Worm (Caenorhabditis elegans) whole organism, L4 larva: Measurements from ENCODE around the gene K02E7.11.

Experiments
- F10B5.3 ChIP-seq: sonication (generic microtip); optimal IDR thresholded peaks from 2 replicates; lab custom pipeline; 2016; ENCODE audit warnings: mild to moderate bottlenecking, missing genetic modification characterization, missing compliant biosample characterization
- F44E2.7 ChIP-seq: fragments of 200-800 bp; sonication (Bioruptor generic); IDR thresholded peaks from 2 replicates; pipeline ENCODE4 v2.1.2; 2022; ENCODE audit warnings: missing genetic modification characterization, missing compliant biosample characterization
- R02D3.7 ChIP-seq: fragments of 150-350 bp; sonication (generic microtip); optimal IDR thresholded peaks from 3 replicates; lab custom pipeline; 2014; ENCODE audit warnings: missing biosample characterization, missing genetic modification characterization
- T20F7.1 ChIP-seq: fragments of 200-800 bp; sonication (Bioruptor generic); optimal IDR thresholded peaks from 2 replicates; lab custom pipeline; 2018; ENCODE audit warnings: mild to moderate bottlenecking, missing genetic modification characterization, missing compliant biosample characterization
- T26A8.4 ChIP-seq: fragments of 200-800 bp; sonication (Bioruptor generic); IDR thresholded peaks from 2 replicates; pipeline ENCODE4 v1.3.6; 2022; ENCODE audit warnings: missing genetic modification characterization, missing compliant biosample characterization
- Y105C5A.15 ChIP-seq: fragments of 200-800 bp; sonication (Bioruptor generic); IDR thresholded peaks from 2 replicates; pipeline ENCODE4 v1.3.6; 2022; ENCODE audit warnings: missing genetic modification characterization, missing compliant biosample characterization
- Y5F2A.4 ChIP-seq: fragments of 200-800 bp; sonication (Bioruptor generic); optimal IDR thresholded peaks from 2 replicates; lab custom pipeline; 2018; ENCODE audit warnings: mild to moderate bottlenecking, missing genetic modification characterization, missing compliant biosample characterization
- ZK337.2 ChIP-seq: fragments of 200-800 bp; sonication (Bioruptor generic); IDR thresholded peaks from 2 replicates; pipeline ENCODE4 v1.3.6; 2022; ENCODE audit warnings: missing genetic modification reagents, missing genetic modification characterization, missing compliant biosample characterization
- aha-1 ChIP-seq: fragments of 150-350 bp; peaks from one replicate; lab custom pipeline; 2014; ENCODE audit warnings: missing biosample characterization, missing genetic modification characterization
- aly-2 ChIP-seq: sonication (generic microtip); optimal IDR thresholded peaks from 2 replicates; lab custom pipeline; 2018; ENCODE audit warnings: missing biosample characterization, missing genetic modification characterization
- arid-1 ChIP-seq: fragments of 200-800 bp; sonication (Bioruptor generic); conservative IDR thresholded peaks from 2 replicates; pipeline ENCODE4 v1.3.6; 2022; ENCODE audit warnings: missing genetic modification reagents, missing genetic modification characterization, missing compliant biosample characterization
- attf-4 ChIP-seq: sonication (generic microtip); optimal IDR thresholded peaks from 3 replicates; lab custom pipeline; 2017; ENCODE audit warnings: missing biosample characterization, missing genetic modification characterization
- ceh-20 ChIP-seq: fragments of 200-800 bp; sonication (Bioruptor generic); IDR thresholded peaks from 2 replicates; pipeline ENCODE4 v1.3.6; 2022; ENCODE audit warnings: missing genetic modification reagents, missing genetic modification characterization, missing compliant biosample characterization
- ceh-44 ChIP-seq: fragments of 200-800 bp; sonication (Bioruptor generic); IDR thresholded peaks from 2 replicates; pipeline ENCODE4 v1.3.6; 2022; ENCODE audit warnings: missing genetic modification reagents, missing genetic modification characterization, missing compliant biosample characterization
- ceh-82 ChIP-seq: sonication (generic microtip); optimal IDR thresholded peaks from 2 replicates; lab custom pipeline; 2017; ENCODE audit warnings: missing biosample characterization, missing genetic modification characterization
- daf-16 ChIP-seq, 3 experiments: sonication (generic microtip); optimal IDR thresholded peaks; 2 replicates each; lab custom pipeline; 2016 to 2017; ENCODE audit warnings: missing genetic modification characterization in 3 of 3, missing genetic modification reagents in 3 of 3, mild to moderate bottlenecking in 2 of 3, missing compliant biosample characterization in 2 of 3, missing biosample characterization in 1 of 3, moderate library complexity in 1 of 3
- daf-8 ChIP-seq: fragments of 200-800 bp; sonication (Bioruptor generic); IDR thresholded peaks from 2 replicates; pipeline ENCODE4 v1.3.6; 2022; ENCODE audit warnings: missing genetic modification characterization, missing compliant biosample characterization
- dmd-6 ChIP-seq: fragments of 200-800 bp; sonication (Bioruptor generic); IDR thresholded peaks from 2 replicates; pipeline ENCODE4 v1.3.6; 2022; ENCODE audit warnings: missing genetic modification reagents, missing genetic modification characterization, missing compliant biosample characterization
- dpl-1 ChIP-seq: fragments of 150-350 bp; optimal IDR thresholded peaks from 2 replicates; lab custom pipeline; 2014; ENCODE audit warnings: missing biosample characterization, missing genetic modification reagents, missing genetic modification characterization
- duxl-1 ChIP-seq: sonication (generic microtip); optimal IDR thresholded peaks from 2 replicates; lab custom pipeline; 2016; ENCODE audit warnings: mild to moderate bottlenecking, missing genetic modification characterization, moderate library complexity, missing compliant biosample characterization; ENCODE audit not compliant: poor library complexity
- egl-43 ChIP-seq: fragments of 200-800 bp; sonication (Bioruptor generic); IDR thresholded peaks from 2 replicates; pipeline ENCODE4 v1.3.6; 2022; ENCODE audit warnings: missing genetic modification reagents, missing genetic modification characterization, missing compliant biosample characterization
- fkh-10 ChIP-seq: fragments of 150-350 bp; optimal IDR thresholded peaks from 2 replicates; lab custom pipeline; 2014; ENCODE audit warnings: missing biosample characterization, missing genetic modification reagents, missing genetic modification characterization
- hlh-11 ChIP-seq: fragments of 200-800 bp; sonication (Bioruptor generic); optimal IDR thresholded peaks from 2 replicates; lab custom pipeline; 2018; ENCODE audit warnings: mild to moderate bottlenecking, missing genetic modification characterization, missing compliant biosample characterization
- hmg-1.1 ChIP-seq: fragments of 200-800 bp; sonication (Bioruptor generic); IDR thresholded peaks from 2 replicates; pipeline ENCODE4 v1.3.6; 2022; ENCODE audit warnings: missing genetic modification reagents, missing genetic modification characterization, missing compliant biosample characterization
- jun-1 ChIP-seq: fragments of 150-350 bp; optimal IDR thresholded peaks from 2 replicates; lab custom pipeline; 2014; ENCODE audit warnings: missing biosample characterization, missing genetic modification reagents, missing genetic modification characterization
- lim-7 ChIP-seq: fragments of 200-800 bp; sonication (Bioruptor generic); IDR thresholded peaks from 2 replicates; pipeline ENCODE4 v1.3.6; 2022; ENCODE audit warnings: missing genetic modification characterization, missing compliant biosample characterization
- lin-1 ChIP-seq: fragments of 200-800 bp; sonication (Bioruptor generic); IDR thresholded peaks from 2 replicates; pipeline ENCODE4 v1.3.6; 2022; ENCODE audit warnings: missing genetic modification reagents, missing genetic modification characterization, missing compliant biosample characterization
- lin-38 ChIP-seq: fragments of 200-800 bp; sonication (Bioruptor generic); IDR thresholded peaks from 2 replicates; pipeline ENCODE4 v1.3.6; 2022; ENCODE audit warnings: missing genetic modification reagents, missing genetic modification characterization, missing compliant biosample characterization
- madf-5 ChIP-seq, 2 experiments: fragments of 200-800 bp; sonication (Bioruptor generic); IDR thresholded peaks; 2 replicates each; pipeline ENCODE4 v1.3.6; 2022; ENCODE audit warnings: missing compliant biosample characterization in 2 of 2, missing genetic modification characterization in 2 of 2
- mdl-1 ChIP-seq, 2 experiments: fragments of 150-350 bp in 1 of 2; sonication (generic microtip) in 1 of 2; optimal IDR thresholded peaks; 2 replicates each; lab custom pipeline; 2014 to 2017; ENCODE audit warnings: missing biosample characterization in 2 of 2, missing genetic modification characterization in 2 of 2
- mdt-29 ChIP-seq: fragments of 200-800 bp; sonication (Bioruptor generic); IDR thresholded peaks from 2 replicates; pipeline ENCODE4 v1.3.6; 2022; ENCODE audit warnings: missing genetic modification reagents, missing genetic modification characterization, missing compliant biosample characterization
- mxl-3 ChIP-seq: fragments of 200-800 bp; sonication (Bioruptor generic); optimal IDR thresholded peaks from 2 replicates; lab custom pipeline; 2018; ENCODE audit warnings: mild to moderate bottlenecking, missing genetic modification characterization, missing compliant biosample characterization
- nhr-111 ChIP-seq: fragments of 200-800 bp; sonication (Bioruptor generic); optimal IDR thresholded peaks from 2 replicates; lab custom pipeline; 2018; ENCODE audit warnings: mild to moderate bottlenecking, missing genetic modification characterization, missing compliant biosample characterization
- nhr-25 ChIP-seq: sonication (generic microtip); optimal IDR thresholded peaks from 2 replicates; lab custom pipeline; 2017; ENCODE audit warnings: missing genetic modification characterization, mild to moderate bottlenecking, missing compliant biosample characterization, antibody characterized with exemption, moderate library complexity, borderline replicate concordance; ENCODE audit not compliant: insufficient read depth
- nhr-28 ChIP-seq: fragments of 150-350 bp; optimal IDR thresholded peaks from 2 replicates; lab custom pipeline; 2014; ENCODE audit warnings: missing biosample characterization, missing genetic modification characterization
- nhr-42 ChIP-seq: fragments of 200-800 bp; sonication (Bioruptor generic); IDR thresholded peaks from 2 replicates; pipeline ENCODE4 v1.3.6; 2022; ENCODE audit warnings: missing genetic modification characterization, missing compliant biosample characterization
- nhr-48 ChIP-seq: sonication (generic microtip); optimal IDR thresholded peaks from 2 replicates; lab custom pipeline; 2016; ENCODE audit warnings: mild to moderate bottlenecking, missing genetic modification characterization, missing compliant biosample characterization
- nhr-77 ChIP-seq: fragments of 150-350 bp; optimal IDR thresholded peaks from 2 replicates; lab custom pipeline; 2014; ENCODE audit warnings: missing biosample characterization, missing genetic modification characterization
- php-3 ChIP-seq: fragments of 200-800 bp; sonication (Bioruptor generic); IDR thresholded peaks from 2 replicates; pipeline ENCODE4 v1.3.6; 2022; ENCODE audit warnings: missing genetic modification reagents, missing genetic modification characterization, missing compliant biosample characterization
- pqm-1 ChIP-seq: sonication (generic microtip); optimal IDR thresholded peaks from 2 replicates; lab custom pipeline; 2017; ENCODE audit warnings: missing biosample characterization, missing genetic modification characterization
- skn-1 ChIP-seq: fragments of 150-350 bp; optimal IDR thresholded peaks from 2 replicates; lab custom pipeline; 2014; ENCODE audit warnings: missing biosample characterization, missing genetic modification characterization
- snpc-4 ChIP-seq: fragments of 150-350 bp; optimal IDR thresholded peaks from 2 replicates; lab custom pipeline; 2014; ENCODE audit warnings: missing biosample characterization, missing genetic modification characterization
- spr-1 ChIP-seq: sonication (generic microtip); optimal IDR thresholded peaks from 2 replicates; lab custom pipeline; 2016; ENCODE audit warnings: mild to moderate bottlenecking, missing genetic modification characterization, missing compliant biosample characterization
- spr-3 ChIP-seq: fragments of 200-800 bp; sonication (Bioruptor generic); optimal IDR thresholded peaks from 2 replicates; lab custom pipeline; 2018; ENCODE audit warnings: mild to moderate bottlenecking, missing genetic modification characterization, missing compliant biosample characterization
- unc-130 ChIP-seq: sonication (generic microtip); optimal IDR thresholded peaks from 2 replicates; lab custom pipeline; 2016; ENCODE audit warnings: missing genetic modification reagents, missing genetic modification characterization, missing compliant biosample characterization
- unc-39 ChIP-seq: sonication (generic microtip); optimal IDR thresholded peaks from 2 replicates; lab custom pipeline; 2017; ENCODE audit warnings: missing biosample characterization, missing genetic modification characterization

K02E7.11 gene

ce11 chrII:1103484-1104100 is 28.3 kb upstream of the K02E7.11 start (continued):
- TF ChIP-seq spr-3 (GFP tag; lab: Kevin White, UChicago) (no peak), mdl-1 (tag; optimal IDR thresholded peaks at IDR 0.05; lab: Kevin White, UChicago) (peak in 1 of 2 experiments; percentile 37), ceh-20 (GFP tag; lab: Robert Waterston, UW) (0 out of 2 replicates have a peak, but pooled peaks have one; percentile 19), Y105C5A.15 (GFP tag; lab: Robert Waterston, UW) (no peak), unc-39 (tag; lab: Kevin White, UChicago) (no peak), nhr-111 (GFP tag; lab: Kevin White, UChicago) (no peak), ceh-82 (tag; lab: Kevin White, UChicago) (no peak), lin-38 (GFP tag; lab: Robert Waterston, UW) (no peak), ZK337.2 (GFP tag; lab: Robert Waterston, UW) (no peak), daf-8 (no peak), ceh-44 (GFP tag; lab: Robert Waterston, UW) (no peak), aha-1 (no peak), attf-4 (tag; lab: Kevin White, UChicago) (no peak), mdt-29 (no peak), php-3 (peak; percentile 97), nhr-42 (GFP tag; lab: Robert Waterston, UW) (no peak), Y5F2A.4 (no peak), hmg-1.1 (GFP tag; lab: Robert Waterston, UW) (no peak), T20F7.1 (GFP tag; lab: Kevin White, UChicago) (no peak), skn-1 (tag; lab: Kevin White, UChicago) (no peak), T26A8.4 (GFP tag; lab: Robert Waterston, UW) (no peak), arid-1 (GFP tag; lab: Robert Waterston, UW) (no peak), F10B5.3 (tag; lab: Kevin White, UChicago) (no peak), lim-7 (GFP tag; lab: Robert Waterston, UW) (no peak), nhr-25 (no peak), fkh-10 (GFP tag; lab: Kevin White, UChicago) (no peak), daf-16 (GFP tag; optimal IDR thresholded peaks at IDR 0.05; lab: Kevin White, UChicago) (peak in 1 of 2 experiments; percentile 55), daf-16 (tag; optimal IDR thresholded peaks at IDR 0.05; lab: Kevin White, UChicago) (peak; percentile 96)

- 0 out of 2 replicates have a peak, but pooled peaks have one; percentile 18 for TF ChIP-seq lin-38 (GFP tag; lab: Robert Waterston, UW)
- no peak for TF ChIP-seq jun-1
Observed at ce11 chrII:1102209-1102608, 26.9 kb upstream of the K02E7.11 start.

ce11 chrII:1101413-1101812 is 26.1 kb upstream of the K02E7.11 start:
- TF ChIP-seq daf-16 (GFP tag; optimal IDR thresholded peaks at IDR 0.05; lab: Kevin White, UChicago) (no peak), daf-16 (tag; optimal IDR thresholded peaks at IDR 0.05; lab: Kevin White, UChicago) (peak; percentile 51), pqm-1 (peak; percentile 76), lin-1 (peak; percentile 51; the same call in 1 of the 2 replicates), nhr-77 (tag; lab: Kevin White, UChicago) (peak; percentile 10), spr-1 (no peak), R02D3.7 (tag; lab: Kevin White, UChicago) (no peak), nhr-28 (tag; lab: Kevin White, UChicago) (peak; percentile 74), dmd-6 (peak; percentile 79), hlh-11 (peak; percentile 64)

ce11 chrII:1100719-1101118 is 25.4 kb upstream of the K02E7.11 start, which contains the start of gene pho-14:
TSS of gene pho-14 (minus strand) at chrII:1100819.
- TF ChIP-seq unc-130 (GFP tag; lab: Kevin White, UChicago): no peak
- no peak for TF ChIP-seq lim-7 (GFP tag; lab: Robert Waterston, UW)
- TF ChIP-seq mdl-1 (tag; optimal IDR thresholded peaks at IDR 0.05; lab: Kevin White, UChicago): no peak
- no peak for TF ChIP-seq egl-43 (GFP tag; lab: Robert Waterston, UW)
- TF ChIP-seq madf-5 (GFP tag; IDR thresholded peaks at IDR 0.05; lab: Robert Waterston, UW): no peak
- no peak for TF ChIP-seq F44E2.7
- TF ChIP-seq duxl-1 (tag; lab: Kevin White, UChicago): no peak
- TF ChIP-seq T20F7.1 (GFP tag; lab: Kevin White, UChicago): no peak
- no peak for TF ChIP-seq nhr-48
- TF ChIP-seq mdt-29: no peak
- TF ChIP-seq lin-1: no peak
- TF ChIP-seq snpc-4 (tag; lab: Kevin White, UChicago): no peak
- no peak for TF ChIP-seq nhr-42 (GFP tag; lab: Robert Waterston, UW)
- no peak for TF ChIP-seq dpl-1 (GFP tag; lab: Kevin White, UChicago)
- TF ChIP-seq mxl-3 (GFP tag; lab: Kevin White, UChicago): no peak
- no peak for TF ChIP-seq nhr-77 (tag; lab: Kevin White, UChicago)
- TF ChIP-seq aly-2 (tag; lab: Kevin White, UChicago): no peak
- TF ChIP-seq daf-16 (GFP tag; optimal IDR thresholded peaks at IDR 0.05; lab: Kevin White, UChicago): no peak
- TF ChIP-seq daf-16 (tag; optimal IDR thresholded peaks at IDR 0.05; lab: Kevin White, UChicago): no peak
